Worm (Caenorhabditis elegans): ENCODE measurements around the gene F59B10.4.

F59B10.4 gene

ce11 chrII:10533985-10534384, 15.1 kb upstream of the F59B10.4 start:
- TF ChIP-seq pqm-1 (tag; optimal IDR thresholded peaks at IDR 0.05) (no peak), nhr-85 (tag) (peak; percentile 34), rnt-1 (tag; optimal IDR thresholded peaks at IDR 0.05) (no peak)

ce11 chrII:10531604-10532003, 12.7 kb upstream of the F59B10.4 start:
- TF ChIP-seq nhr-28 (tag; optimal IDR thresholded peaks at IDR 0.05) (no peak), lin-35 (GFP tag; optimal IDR thresholded peaks at IDR 0.05) (no peak), F16B12.6 (tag; optimal IDR thresholded peaks at IDR 0.05) (no peak), nhr-20 (tag; optimal IDR thresholded peaks at IDR 0.05) (no peak), ceh-88 (GFP tag; IDR thresholded peaks at IDR 0.05) (no peak), ceh-8 (GFP tag; optimal IDR thresholded peaks at IDR 0.05) (no peak), egl-13 (tag; optimal IDR thresholded peaks at IDR 0.05) (no peak), nhr-76 (tag; optimal IDR thresholded peaks at IDR 0.05) (no peak), hpl-2 (GFP tag; optimal IDR thresholded peaks at IDR 0.05) (no peak), alr-1 (tag; optimal IDR thresholded peaks at IDR 0.05; ENCODE audit: borderline replicate concordance) (no peak), lin-15B (tag; optimal IDR thresholded peaks at IDR 0.05) (no peak), C16A3.4 (tag; optimal IDR thresholded peaks at IDR 0.05) (no peak), mep-1 (tag; optimal IDR thresholded peaks at IDR 0.05) (no peak), sox-4 (tag; optimal IDR thresholded peaks at IDR 0.05) (no peak), ceh-63 (GFP tag; optimal IDR thresholded peaks at IDR 0.05) (no peak), isw-1 (GFP tag; IDR thresholded peaks at IDR 0.05) (no peak), mef-2 (tag; optimal IDR thresholded peaks at IDR 0.05) (no peak), nhr-11 (tag; optimal IDR thresholded peaks at IDR 0.05) (no peak)

- TF ChIP-seq pax-3 (tag; optimal IDR thresholded peaks at IDR 0.05) (no peak), nhr-19 (GFP tag; conservative IDR thresholded peaks at IDR 0.05) (no peak), hlh-17 (GFP tag; optimal IDR thresholded peaks at IDR 0.05; ENCODE audit: borderline replicate concordance) (no peak), nhr-85 (tag) (no peak), unc-62 (GFP tag; optimal IDR thresholded peaks at IDR 0.05) (no peak), nhr-20 (tag; optimal IDR thresholded peaks at IDR 0.05) (no peak), blmp-1 (tag; optimal IDR thresholded peaks at IDR 0.05) (no peak), ama-1 (optimal IDR thresholded peaks at IDR 0.05) (no peak), tbx-2 (tag; optimal IDR thresholded peaks at IDR 0.05) (no peak), ztf-4 (tag; optimal IDR thresholded peaks at IDR 0.05) (no peak), ceh-88 (GFP tag; IDR thresholded peaks at IDR 0.05) (no peak), sptf-1 (tag; optimal IDR thresholded peaks at IDR 0.05) (no peak), pqm-1 (tag; optimal IDR thresholded peaks at IDR 0.05) (no peak), skn-1 (tag; optimal IDR thresholded peaks at IDR 0.05) (no peak)
These were observed 12.0 kb upstream of the F59B10.4 start for ce11 chrII:10530907-10531306.

- TF ChIP-seq blmp-1 (tag; optimal IDR thresholded peaks at IDR 0.05), result peak; percentile 31
- no peak for TF ChIP-seq mef-2 (tag; optimal IDR thresholded peaks at IDR 0.05)
- no peak for TF ChIP-seq jun-1 (tag; optimal IDR thresholded peaks at IDR 0.05)
- peak; percentile 12 for TF ChIP-seq lin-14 (GFP tag; optimal IDR thresholded peaks at IDR 0.05)
- no peak for TF ChIP-seq nhr-11 (tag; optimal IDR thresholded peaks at IDR 0.05)
- no peak for TF ChIP-seq elt-3 (tag; optimal IDR thresholded peaks at IDR 0.05)
- TF ChIP-seq C04F5.9 (tag; optimal IDR thresholded peaks at IDR 0.05), result no peak
- TF ChIP-seq alr-1 (tag; optimal IDR thresholded peaks at IDR 0.05; ENCODE audit: borderline replicate concordance), result no peak
These were observed 10.4 kb upstream of the F59B10.4 start for ce11 chrII:10529218-10529751.

- TF ChIP-seq sox-4 (tag; optimal IDR thresholded peaks at IDR 0.05) (no peak), lin-14 (GFP tag; optimal IDR thresholded peaks at IDR 0.05) (peak; percentile 57), lin-39 (tag; optimal IDR thresholded peaks at IDR 0.05) (no peak), fos-1 (tag; optimal IDR thresholded peaks at IDR 0.05) (no peak), mdl-1 (tag; optimal IDR thresholded peaks at IDR 0.05) (no peak), ceh-8 (GFP tag; optimal IDR thresholded peaks at IDR 0.05) (no peak), rnt-1 (tag; optimal IDR thresholded peaks at IDR 0.05) (peak; percentile 0), fkh-10 (GFP tag; optimal IDR thresholded peaks at IDR 0.05) (no peak), tlp-1 (tag; optimal IDR thresholded peaks at IDR 0.05) (no peak), unc-62 (GFP tag; optimal IDR thresholded peaks at IDR 0.05) (no peak)
These were observed 8.8 kb upstream of the F59B10.4 start, which contains the start of gene mab-10 for ce11 chrII:10527649-10528134. mab-10 (plus strand) TSS chrII:10528084.

Measured in whole organism, L1 larva.